Worm (Caenorhabditis elegans): Measurements from ENCODE around the gene fbxa-94.

DNA sequence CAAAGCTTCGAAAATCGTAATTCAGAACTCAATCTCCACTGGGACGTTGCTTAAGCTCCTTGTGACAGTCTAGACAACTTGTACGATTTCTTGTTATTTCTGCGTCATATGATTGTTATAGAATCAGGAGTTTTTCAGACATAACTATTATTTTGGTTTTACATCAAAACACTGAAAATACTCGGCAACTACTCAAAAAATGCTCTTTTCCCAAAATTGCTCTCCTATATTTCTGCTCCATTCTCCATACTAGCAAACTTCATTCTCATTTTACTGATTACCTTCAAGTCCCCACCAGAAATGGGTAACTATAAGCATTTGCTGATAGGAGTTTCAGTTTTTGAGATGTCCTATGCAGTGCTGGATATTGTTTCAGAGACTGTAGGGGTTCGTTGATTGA, 48.8 kb downstream of the fbxa-94 start, which contains the start of gene C55A1.1:
- TF ChIP-seq ztf-18 (tag; optimal IDR thresholded peaks at IDR 0.05) (no peak), nhr-27 (tag; optimal IDR thresholded peaks at IDR 0.05) (no peak), F22D6.2 (tag; optimal IDR thresholded peaks at IDR 0.05) (no peak), lir-1 (GFP tag; conservative IDR thresholded peaks at IDR 0.05) (no peak), zim-3 (tag; optimal IDR thresholded peaks at IDR 0.05) (no peak), hmg-1.2 (GFP tag; IDR thresholded peaks at IDR 0.05) (no peak)
